Fruit fly (Drosophila melanogaster) Kc167 (cell line): ENCODE measurements around the gene CG3436.

Source experiments
- h ChIP-seq: fragments of >200 bp; optimal IDR thresholded peaks from 3 replicates; lab custom pipeline; 2018; ENCODE audit warnings: missing external identifiers
- psq ChIP-seq: fragments of >200 bp; optimal IDR thresholded peaks from 2 replicates; lab custom pipeline; 2017; ENCODE audit warnings: missing external identifiers

DNA sequence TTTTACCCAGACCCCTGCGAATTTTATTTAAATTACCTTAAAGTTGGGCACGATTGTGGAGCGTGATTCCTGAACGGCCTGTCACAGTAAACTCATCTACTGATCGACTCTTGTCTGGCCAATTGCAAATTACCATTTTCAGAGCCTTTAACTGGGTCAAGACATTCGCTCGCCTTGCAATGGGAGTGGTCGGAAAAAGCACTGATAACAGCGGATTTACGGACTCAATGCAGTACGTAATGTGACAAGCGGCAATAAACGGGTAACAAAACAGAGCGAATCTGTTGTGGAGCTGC, 19.8 kb upstream of the CG3436 start:
- TF ChIP-seq h (no peak), psq (no peak)
